Fruit fly (Drosophila melanogaster): Measurements from ENCODE around the gene CG32982.

Gene CG32982

DNA sequence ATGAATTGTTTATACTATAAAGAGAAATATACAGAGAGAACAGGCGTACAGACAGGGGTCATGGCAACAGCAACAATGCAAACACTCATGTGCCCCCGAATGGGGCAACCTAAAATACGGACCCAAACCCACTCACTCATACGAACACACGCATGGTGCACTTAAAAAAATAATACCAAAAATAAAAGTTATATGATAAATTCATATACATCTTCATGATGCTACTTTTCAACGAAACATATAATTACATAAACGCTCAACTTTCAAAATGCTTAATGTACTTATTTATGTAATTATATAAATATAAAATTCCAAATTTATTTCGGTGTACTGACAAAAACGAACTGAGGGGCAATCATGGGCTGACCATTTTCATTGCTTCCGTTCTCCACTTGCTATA is 7.6 kb downstream of the CG32982 start (continued):
- TF ChIP-seq mld (GFP tag; IDR thresholded peaks at IDR 0.05; ENCODE audit: partially characterized antibody) (no peak), hth (optimal IDR thresholded peaks at IDR 0.05) (no peak), maf-S (GFP tag; optimal IDR thresholded peaks at IDR 0.05) (no peak), Drgx (GFP tag; IDR thresholded peaks at IDR 0.05) (peak; percentile 56), ranshi (GFP tag; IDR thresholded peaks at IDR 0.05) (peak; percentile 77), Abd-B (GFP tag; optimal IDR thresholded peaks at IDR 0.05) (peak; percentile 59), CG17612 (GFP tag; IDR thresholded peaks at IDR 0.05) (no peak), dpn (GFP tag; optimal IDR thresholded peaks at IDR 0.05) (peak in 1 of 2 experiments; percentile 60), stc (GFP tag; IDR thresholded peaks at IDR 0.05) (peak; percentile 71), Med (GFP tag) (peak; percentile 63), CG3065 (GFP tag; optimal IDR thresholded peaks at IDR 0.05) (no peak), pan (optimal IDR thresholded peaks at IDR 0.05) (no peak), pan (GFP tag; optimal IDR thresholded peaks at IDR 0.05 in 1 of 2, IDR thresholded peaks at IDR 0.05 in 1 of 2) (peak in 1 of 2 experiments; percentile 72), lov (optimal IDR thresholded peaks at IDR 0.05) (no peak), lov (GFP tag; IDR thresholded peaks at IDR 0.05) (no peak), mirr (GFP tag; optimal IDR thresholded peaks at IDR 0.05) (no peak), CG3163 (GFP tag; optimal IDR thresholded peaks at IDR 0.05) (no peak), rib (GFP tag; IDR thresholded peaks at IDR 0.05) (no peak), CG17359 (tag; optimal IDR thresholded peaks at IDR 0.05) (peak; percentile 89), HLHmδ (GFP tag; optimal IDR thresholded peaks at IDR 0.05) (no peak), CG13624 (GFP tag; optimal IDR thresholded peaks at IDR 0.05) (no peak), CG10366 (GFP tag; IDR thresholded peaks at IDR 0.05) (peak; percentile 29; the same call in 1 of the 2 replicates), CG31441 (GFP tag; IDR thresholded peaks at IDR 0.05) (peak; percentile 93), CG12155 (GFP tag; optimal IDR thresholded peaks at IDR 0.05) (peak; percentile 38), CG12071 (GFP tag; optimal IDR thresholded peaks at IDR 0.05) (no peak), hbn (GFP tag; IDR thresholded peaks at IDR 0.05; ENCODE audit: partially characterized antibody) (no peak), phol (tag; optimal IDR thresholded peaks at IDR 0.05) (peak; percentile 87), pho (GFP tag; optimal IDR thresholded peaks at IDR 0.05) (no peak), Asciz (GFP tag; optimal IDR thresholded peaks at IDR 0.05) (peak; percentile 79), kah (GFP tag; optimal IDR thresholded peaks at IDR 0.05) (peak; percentile 67), Adf1 (GFP tag; IDR thresholded peaks at IDR 0.05) (no peak), gsb (GFP tag; IDR thresholded peaks at IDR 0.05) (no peak), ssp (GFP tag; IDR thresholded peaks at IDR 0.05) (peak; percentile 41; the same call in 1 of the 2 replicates), CG30403 (GFP tag; optimal IDR thresholded peaks at IDR 0.05) (peak; percentile 72), bcd (GFP tag; optimal IDR thresholded peaks at IDR 0.05) (peak; percentile 68), wek (GFP tag; optimal IDR thresholded peaks at IDR 0.05) (no peak), pfk (GFP tag; optimal IDR thresholded peaks at IDR 0.05) (no peak), Dp (GFP tag; optimal IDR thresholded peaks at IDR 0.05) (no peak), lmd (GFP tag; IDR thresholded peaks at IDR 0.05) (peak; percentile 60), dmrt11E (tag; optimal IDR thresholded peaks at IDR 0.05) (peak; percentile 91), gfzf (GFP tag; optimal IDR thresholded peaks at IDR 0.05) (no peak), Awh (GFP tag; IDR thresholded peaks at IDR 0.05) (0 out of 2 replicates have a peak, but pooled peaks have one; percentile 56), Dfd (GFP tag; optimal IDR thresholded peaks at IDR 0.05) (no peak), CG2875 (GFP tag; optimal IDR thresholded peaks at IDR 0.05) (peak; percentile 52), Blimp-1 (GFP tag; optimal IDR thresholded peaks at IDR 0.05) (peak; percentile 92), sc (optimal IDR thresholded peaks at IDR 0.05) (no peak), sc (GFP tag; optimal IDR thresholded peaks at IDR 0.05) (peak; percentile 61), CG15696 (tag; optimal IDR thresholded peaks at IDR 0.05) (peak; percentile 71), Pdp1 (GFP tag; optimal IDR thresholded peaks at IDR 0.05) (peak in 1 of 2 experiments; percentile 29), CG11456 (GFP tag; IDR thresholded peaks at IDR 0.05) (no peak), CG17361 (GFP tag; IDR thresholded peaks at IDR 0.05) (peak; percentile 90), CG31388 (GFP tag; optimal IDR thresholded peaks at IDR 0.05) (peak; percentile 22)

All from whole organism, embryonic.